Worm (Caenorhabditis elegans) whole organism, L4 larva: ENCODE measurements around the gene T24D8.6.

Experiments
- T26A8.4 ChIP-seq: fragments of 200-800 bp; sonication (Bioruptor generic); IDR thresholded peaks from 2 replicates; pipeline ENCODE4 v1.3.6; 2022; ENCODE audit warnings: missing genetic modification characterization, missing compliant biosample characterization
- ces-1 ChIP-seq: fragments of 150-350 bp; sonication (generic microtip); optimal IDR thresholded peaks from 4 replicates; lab custom pipeline; 2014; ENCODE audit warnings: missing biosample characterization, missing genetic modification reagents, missing genetic modification characterization
- hlh-30 ChIP-seq: sonication (generic microtip); optimal IDR thresholded peaks from 2 replicates; lab custom pipeline; 2017; ENCODE audit warnings: antibody characterized with exemption, mild to moderate bottlenecking, missing genetic modification characterization, missing compliant biosample characterization; ENCODE audit not compliant: insufficient read depth
- lin-13 ChIP-seq: fragments of 150-350 bp; optimal IDR thresholded peaks from 2 replicates; lab custom pipeline; 2014; ENCODE audit warnings: missing biosample characterization, missing genetic modification reagents, missing genetic modification characterization
- nhr-10 ChIP-seq: fragments of 150-350 bp; optimal IDR thresholded peaks from 2 replicates; lab custom pipeline; 2014; ENCODE audit warnings: missing biosample characterization, missing genetic modification characterization
- unc-130 ChIP-seq: sonication (generic microtip); optimal IDR thresholded peaks from 2 replicates; lab custom pipeline; 2016; ENCODE audit warnings: missing genetic modification reagents, missing genetic modification characterization, missing compliant biosample characterization

DNA sequence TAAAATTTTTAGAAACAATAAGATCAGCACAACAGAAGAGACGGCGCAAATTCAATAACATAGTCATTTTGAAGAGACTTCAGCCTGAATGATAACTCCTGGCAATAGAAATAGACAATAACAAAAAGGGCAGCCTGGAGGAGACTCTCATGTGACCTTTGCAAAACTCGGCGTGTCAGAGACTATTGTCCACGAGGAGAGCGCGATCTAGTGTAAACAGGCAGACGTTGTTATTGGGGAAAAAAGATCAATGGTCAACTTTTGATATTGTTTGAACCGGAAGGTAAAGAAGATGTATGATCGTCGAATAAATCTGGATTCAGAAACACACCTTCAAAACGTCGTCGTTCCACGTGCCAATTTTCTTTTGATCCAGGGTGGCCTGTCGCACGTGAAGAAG, 49.6 kb downstream of the T24D8.6 start:
- TF ChIP-seq T26A8.4 (no peak), nhr-10 (tag; lab: Kevin White, UChicago) (no peak), ces-1 (GFP tag; lab: Kevin White, UChicago) (no peak), lin-13 (no peak), hlh-30 (tag; lab: Kevin White, UChicago) (peak; percentile 84), unc-130 (no peak)
